Worm (Caenorhabditis elegans) whole organism, L4 larva: Measurements from ENCODE around the gene Y110A2AL.9.
"Not testable (repeated sequence)": the region's sequence is repeated elsewhere in the genome, so short reads cannot be mapped to it uniquely, and the experiment has no call there.

Experiments used
- F10B5.3 ChIP-seq: sonication (generic microtip); optimal IDR thresholded peaks from 2 replicates; lab custom pipeline; 2016; ENCODE audit warnings: mild to moderate bottlenecking, missing genetic modification characterization, missing compliant biosample characterization
- F44E2.7 ChIP-seq: fragments of 200-800 bp; sonication (Bioruptor generic); IDR thresholded peaks from 2 replicates; pipeline ENCODE4 v2.1.2; 2022; ENCODE audit warnings: missing genetic modification characterization, missing compliant biosample characterization
- T20F7.1 ChIP-seq: fragments of 200-800 bp; sonication (Bioruptor generic); optimal IDR thresholded peaks from 2 replicates; lab custom pipeline; 2018; ENCODE audit warnings: mild to moderate bottlenecking, missing genetic modification characterization, missing compliant biosample characterization
- Y105C5A.15 ChIP-seq: fragments of 200-800 bp; sonication (Bioruptor generic); IDR thresholded peaks from 2 replicates; pipeline ENCODE4 v1.3.6; 2022; ENCODE audit warnings: missing genetic modification characterization, missing compliant biosample characterization
- ZK546.5 ChIP-seq, 2 experiments: sonication (generic microtip); optimal IDR thresholded peaks; 2 replicates each; lab custom pipeline; 2017; ENCODE audit warnings: missing biosample characterization in 2 of 2, missing genetic modification characterization in 2 of 2
- aha-1 ChIP-seq: fragments of 150-350 bp; peaks from one replicate; lab custom pipeline; 2014; ENCODE audit warnings: missing biosample characterization, missing genetic modification characterization
- ama-1 ChIP-seq: fragments of 150-350 bp; optimal IDR thresholded peaks from 2 replicates; lab custom pipeline; 2014; ENCODE audit warnings: inconsistent platforms, mixed read lengths
- attf-4 ChIP-seq: sonication (generic microtip); optimal IDR thresholded peaks from 3 replicates; lab custom pipeline; 2017; ENCODE audit warnings: missing biosample characterization, missing genetic modification characterization
- ceh-28 ChIP-seq: fragments of 150-350 bp; optimal IDR thresholded peaks from 2 replicates; lab custom pipeline; 2014; ENCODE audit warnings: missing biosample characterization, missing genetic modification reagents, missing genetic modification characterization
- ceh-62 ChIP-seq: sonication (generic microtip); optimal IDR thresholded peaks from 2 replicates; lab custom pipeline; 2017; ENCODE audit warnings: missing biosample characterization, missing genetic modification characterization
- ces-1 ChIP-seq: fragments of 150-350 bp; sonication (generic microtip); optimal IDR thresholded peaks from 4 replicates; lab custom pipeline; 2014; ENCODE audit warnings: missing biosample characterization, missing genetic modification reagents, missing genetic modification characterization
- cey-2 ChIP-seq: sonication (generic microtip); optimal IDR thresholded peaks from 3 replicates; lab custom pipeline; 2017; ENCODE audit warnings: missing genetic modification characterization, mild to moderate bottlenecking, missing compliant biosample characterization, antibody characterized with exemption, borderline replicate concordance; ENCODE audit not compliant: insufficient read depth
- daf-16 ChIP-seq, 3 experiments: sonication (generic microtip); optimal IDR thresholded peaks; 2 replicates each; lab custom pipeline; 2016 to 2017; ENCODE audit warnings: missing genetic modification characterization in 3 of 3, missing genetic modification reagents in 3 of 3, mild to moderate bottlenecking in 2 of 3, missing compliant biosample characterization in 2 of 3, missing biosample characterization in 1 of 3, moderate library complexity in 1 of 3
- dmd-6 ChIP-seq: fragments of 200-800 bp; sonication (Bioruptor generic); IDR thresholded peaks from 2 replicates; pipeline ENCODE4 v1.3.6; 2022; ENCODE audit warnings: missing genetic modification reagents, missing genetic modification characterization, missing compliant biosample characterization
- dmd-9 ChIP-seq: fragments of 200-800 bp; sonication (Bioruptor generic); IDR thresholded peaks from 2 replicates; pipeline ENCODE4 v1.3.6; 2022; ENCODE audit warnings: missing genetic modification reagents, missing genetic modification characterization, missing compliant biosample characterization
- duxl-1 ChIP-seq: sonication (generic microtip); optimal IDR thresholded peaks from 2 replicates; lab custom pipeline; 2016; ENCODE audit warnings: mild to moderate bottlenecking, missing genetic modification characterization, moderate library complexity, missing compliant biosample characterization; ENCODE audit not compliant: poor library complexity
- egl-27 ChIP-seq: sonication (generic microtip); optimal IDR thresholded peaks from 3 replicates; lab custom pipeline; 2017; ENCODE audit warnings: missing biosample characterization, missing genetic modification reagents, missing genetic modification characterization
- fkh-10 ChIP-seq: fragments of 150-350 bp; optimal IDR thresholded peaks from 2 replicates; lab custom pipeline; 2014; ENCODE audit warnings: missing biosample characterization, missing genetic modification reagents, missing genetic modification characterization
- gei-8 ChIP-seq: fragments of 200-800 bp; sonication (Bioruptor generic); optimal IDR thresholded peaks from 2 replicates; lab custom pipeline; 2018; ENCODE audit warnings: mild to moderate bottlenecking, missing genetic modification characterization, missing compliant biosample characterization
- hif-1 ChIP-seq, 2 experiments: sonication (generic microtip); optimal IDR thresholded peaks; 2 replicates each; lab custom pipeline; 2016 to 2017; ENCODE audit warnings: missing compliant biosample characterization in 2 of 2, missing genetic modification characterization in 2 of 2, missing genetic modification reagents in 2 of 2, missing genotype in 2 of 2, mild to moderate bottlenecking in 1 of 2
- hlh-11 ChIP-seq: fragments of 200-800 bp; sonication (Bioruptor generic); optimal IDR thresholded peaks from 2 replicates; lab custom pipeline; 2018; ENCODE audit warnings: mild to moderate bottlenecking, missing genetic modification characterization, missing compliant biosample characterization
- hlh-30 ChIP-seq: sonication (generic microtip); optimal IDR thresholded peaks from 2 replicates; lab custom pipeline; 2017; ENCODE audit warnings: antibody characterized with exemption, mild to moderate bottlenecking, missing genetic modification characterization, missing compliant biosample characterization; ENCODE audit not compliant: insufficient read depth
- jun-1 ChIP-seq: fragments of 150-350 bp; optimal IDR thresholded peaks from 2 replicates; lab custom pipeline; 2014; ENCODE audit warnings: missing biosample characterization, missing genetic modification reagents, missing genetic modification characterization
- lin-1 ChIP-seq: fragments of 200-800 bp; sonication (Bioruptor generic); IDR thresholded peaks from 2 replicates; pipeline ENCODE4 v1.3.6; 2022; ENCODE audit warnings: missing genetic modification reagents, missing genetic modification characterization, missing compliant biosample characterization
- lin-13 ChIP-seq: fragments of 150-350 bp; optimal IDR thresholded peaks from 2 replicates; lab custom pipeline; 2014; ENCODE audit warnings: missing biosample characterization, missing genetic modification reagents, missing genetic modification characterization
- lin-29 ChIP-seq: fragments of 200-800 bp; sonication (Bioruptor generic); IDR thresholded peaks from 2 replicates; pipeline ENCODE4 v1.3.6; 2022; ENCODE audit warnings: missing genetic modification reagents, missing genetic modification characterization, missing compliant biosample characterization
- lin-38 ChIP-seq: fragments of 200-800 bp; sonication (Bioruptor generic); IDR thresholded peaks from 2 replicates; pipeline ENCODE4 v1.3.6; 2022; ENCODE audit warnings: missing genetic modification reagents, missing genetic modification characterization, missing compliant biosample characterization
- madf-9 ChIP-seq: fragments of 200-800 bp; sonication (Bioruptor generic); conservative IDR thresholded peaks from 2 replicates; pipeline ENCODE4 v1.3.6; 2022; ENCODE audit warnings: missing genetic modification reagents, missing genetic modification characterization, missing compliant biosample characterization
- mdt-29 ChIP-seq: fragments of 200-800 bp; sonication (Bioruptor generic); IDR thresholded peaks from 2 replicates; pipeline ENCODE4 v1.3.6; 2022; ENCODE audit warnings: missing genetic modification reagents, missing genetic modification characterization, missing compliant biosample characterization
- mes-2 ChIP-seq: sonication (generic microtip); optimal IDR thresholded peaks from 2 replicates; lab custom pipeline; 2016; ENCODE audit warnings: missing genotype, mild to moderate bottlenecking, missing genetic modification characterization, missing compliant biosample characterization; ENCODE audit not compliant: poor library complexity, severe bottlenecking
- nhr-10 ChIP-seq: fragments of 150-350 bp; optimal IDR thresholded peaks from 2 replicates; lab custom pipeline; 2014; ENCODE audit warnings: missing biosample characterization, missing genetic modification characterization
- nhr-11 ChIP-seq: fragments of 150-350 bp; optimal IDR thresholded peaks from 2 replicates; lab custom pipeline; 2014; ENCODE audit warnings: missing biosample characterization, missing genetic modification characterization
- nhr-28 ChIP-seq: fragments of 150-350 bp; optimal IDR thresholded peaks from 2 replicates; lab custom pipeline; 2014; ENCODE audit warnings: missing biosample characterization, missing genetic modification characterization
- nhr-48 ChIP-seq: sonication (generic microtip); optimal IDR thresholded peaks from 2 replicates; lab custom pipeline; 2016; ENCODE audit warnings: mild to moderate bottlenecking, missing genetic modification characterization, missing compliant biosample characterization
- nhr-6 ChIP-seq: fragments of 150-350 bp; optimal IDR thresholded peaks from 2 replicates; lab custom pipeline; 2014; ENCODE audit warnings: missing biosample characterization, missing genetic modification characterization
- nhr-76 ChIP-seq: fragments of 150-350 bp; optimal IDR thresholded peaks from 2 replicates; lab custom pipeline; 2014; ENCODE audit warnings: missing biosample characterization, missing genetic modification characterization
- php-3 ChIP-seq: fragments of 200-800 bp; sonication (Bioruptor generic); IDR thresholded peaks from 2 replicates; pipeline ENCODE4 v1.3.6; 2022; ENCODE audit warnings: missing genetic modification reagents, missing genetic modification characterization, missing compliant biosample characterization
- pqm-1 ChIP-seq: sonication (generic microtip); optimal IDR thresholded peaks from 2 replicates; lab custom pipeline; 2017; ENCODE audit warnings: missing biosample characterization, missing genetic modification characterization
- rbr-2 ChIP-seq: sonication (generic microtip); optimal IDR thresholded peaks from 2 replicates; lab custom pipeline; 2016; ENCODE audit warnings: missing genotype, missing genetic modification characterization, missing compliant biosample characterization
- sdz-12 ChIP-seq: fragments of 200-800 bp; sonication (Bioruptor generic); optimal IDR thresholded peaks from 2 replicates; lab custom pipeline; 2018; ENCODE audit warnings: mild to moderate bottlenecking, missing genetic modification characterization, missing compliant biosample characterization
- snpc-1.2 ChIP-seq: fragments of 200-800 bp; sonication (Bioruptor generic); IDR thresholded peaks from 2 replicates; pipeline ENCODE4 v1.3.6; 2022; ENCODE audit warnings: missing genetic modification reagents, missing genetic modification characterization, missing compliant biosample characterization
- spr-1 ChIP-seq: sonication (generic microtip); optimal IDR thresholded peaks from 2 replicates; lab custom pipeline; 2016; ENCODE audit warnings: mild to moderate bottlenecking, missing genetic modification characterization, missing compliant biosample characterization
- unc-130 ChIP-seq: sonication (generic microtip); optimal IDR thresholded peaks from 2 replicates; lab custom pipeline; 2016; ENCODE audit warnings: missing genetic modification reagents, missing genetic modification characterization, missing compliant biosample characterization
- unc-39 ChIP-seq: sonication (generic microtip); optimal IDR thresholded peaks from 2 replicates; lab custom pipeline; 2017; ENCODE audit warnings: missing biosample characterization, missing genetic modification characterization
- zip-11 ChIP-seq: fragments of 200-800 bp; sonication (Bioruptor generic); IDR thresholded peaks from 2 replicates; pipeline ENCODE4 v1.3.6; 2022; ENCODE audit warnings: missing genetic modification characterization, missing compliant biosample characterization
- ztf-7 ChIP-seq: fragments of 150-350 bp; optimal IDR thresholded peaks from 2 replicates; lab custom pipeline; 2014; ENCODE audit warnings: missing biosample characterization, missing genetic modification characterization

Y110A2AL.9 gene

ce11 chrII:2839004-2839403, 27.4 kb downstream of the Y110A2AL.9 start, which contains the start of gene Y110A2AL.4:
Gene Y110A2AL.4, plus strand, starts transcription at chrII:2839304.
- TF ChIP-seq jun-1 (tag; lab: Kevin White, UChicago); lin-29 (GFP tag; lab: Robert Waterston, UW); gei-8 (GFP tag; lab: Kevin White, UChicago): not testable (repeated sequence)

ce11 chrII:2836853-2837252, 29.6 kb downstream of the Y110A2AL.9 start, which contains the start of gene K12H6.7:
Gene K12H6.7, minus strand, starts transcription at chrII:2836953.
- TF ChIP-seq rbr-2 (no peak), fkh-10 (GFP tag; lab: Kevin White, UChicago) (no peak), daf-16 (GFP tag; optimal IDR thresholded peaks at IDR 0.05; lab: Kevin White, UChicago) (no peak), daf-16 (tag; optimal IDR thresholded peaks at IDR 0.05; lab: Kevin White, UChicago) (no peak), ama-1 (lab: Kevin White, UChicago) (no peak), snpc-1.2 (GFP tag; lab: Robert Waterston, UW) (no peak), F10B5.3 (no peak), aha-1 (tag; lab: Kevin White, UChicago) (no peak), ceh-28 (tag; lab: Kevin White, UChicago) (no peak), sdz-12 (GFP tag; lab: Kevin White, UChicago) (no peak), nhr-76 (tag; lab: Kevin White, UChicago) (no peak), ZK546.5 (tag; optimal IDR thresholded peaks at IDR 0.05; lab: Kevin White, UChicago) (no peak), duxl-1 (tag; lab: Kevin White, UChicago) (no peak), mdt-29 (GFP tag; lab: Robert Waterston, UW) (no peak), attf-4 (no peak), Y105C5A.15 (GFP tag; lab: Robert Waterston, UW) (no peak), dmd-9 (GFP tag; lab: Robert Waterston, UW) (no peak), zip-11 (GFP tag; lab: Robert Waterston, UW) (no peak)
- TF ChIP-seq, all 104 proteins: peak for 0

DNA sequence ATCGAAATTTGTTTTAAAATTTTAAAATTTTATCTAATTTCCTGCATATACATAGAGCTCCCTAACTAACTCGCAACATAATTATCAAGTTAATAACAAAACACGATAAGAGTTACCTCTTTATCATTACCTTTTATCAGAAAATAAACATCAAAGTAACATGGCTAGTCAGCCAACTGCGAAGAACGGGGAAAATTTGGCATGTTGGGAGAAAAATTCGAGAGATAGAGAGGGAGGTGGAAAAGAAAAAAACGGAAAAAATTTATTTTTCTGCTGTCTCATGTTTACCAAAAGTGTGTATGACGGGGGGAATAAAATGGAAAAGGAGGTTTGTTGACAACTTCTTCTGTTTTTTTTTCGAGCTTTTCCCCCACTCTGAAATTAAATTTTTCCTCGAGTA, 32.3 kb downstream of the Y110A2AL.9 start:
- peak; percentile 76 for TF ChIP-seq nhr-28 (tag; lab: Kevin White, UChicago)
- TF ChIP-seq hlh-30 (tag; lab: Kevin White, UChicago) = no peak
- TF ChIP-seq hif-1 (tag; optimal IDR thresholded peaks at IDR 0.05; lab: Kevin White, UChicago) = no peak
- TF ChIP-seq dmd-9 (GFP tag; lab: Robert Waterston, UW) = no peak
- TF ChIP-seq hlh-11 (tag; lab: Kevin White, UChicago) = peak; percentile 81
- TF ChIP-seq nhr-6 (tag; lab: Kevin White, UChicago) = no peak
- no peak for TF ChIP-seq ces-1 (GFP tag; lab: Kevin White, UChicago)
- TF ChIP-seq nhr-11 = peak; percentile 44
- TF ChIP-seq F10B5.3 = no peak
- peak; percentile 61; the same call in 1 of the 2 replicates for TF ChIP-seq lin-1
- no peak for TF ChIP-seq ceh-62 (tag; lab: Kevin White, UChicago)
- no peak for TF ChIP-seq cey-2 (tag; lab: Kevin White, UChicago)
- TF ChIP-seq nhr-48 = no peak
- TF ChIP-seq unc-39 (tag; lab: Kevin White, UChicago) = no peak
- no peak for TF ChIP-seq nhr-10 (tag; lab: Kevin White, UChicago)
- TF ChIP-seq spr-1 (tag; lab: Kevin White, UChicago) = no peak
- TF ChIP-seq lin-13 (GFP tag; lab: Kevin White, UChicago) = no peak
- no peak for TF ChIP-seq php-3
- TF ChIP-seq sdz-12 (GFP tag; lab: Kevin White, UChicago) = no peak
- TF ChIP-seq ztf-7 (tag; lab: Kevin White, UChicago) = no peak
- TF ChIP-seq mdt-29 (GFP tag; lab: Robert Waterston, UW) = no peak
- peak; percentile 44 for TF ChIP-seq dmd-6 (GFP tag; lab: Robert Waterston, UW)
- no peak for TF ChIP-seq Y105C5A.15 (GFP tag; lab: Robert Waterston, UW)
- no peak for TF ChIP-seq egl-27 (tag; lab: Kevin White, UChicago)
- TF ChIP-seq lin-29 (GFP tag; lab: Robert Waterston, UW) = no peak
- no peak for TF ChIP-seq daf-16 (GFP tag; optimal IDR thresholded peaks at IDR 0.05; lab: Kevin White, UChicago)
- TF ChIP-seq daf-16 (tag; optimal IDR thresholded peaks at IDR 0.05; lab: Kevin White, UChicago) = peak; percentile 99
- no peak for TF ChIP-seq gei-8 (GFP tag; lab: Kevin White, UChicago)
- no peak for TF ChIP-seq lin-38 (GFP tag; lab: Robert Waterston, UW)
- no peak for TF ChIP-seq madf-9 (GFP tag; lab: Robert Waterston, UW)
- TF ChIP-seq unc-130 (GFP tag; lab: Kevin White, UChicago) = no peak
- TF ChIP-seq jun-1 (tag; lab: Kevin White, UChicago) = no peak
- no peak for TF ChIP-seq T20F7.1 (GFP tag; lab: Kevin White, UChicago)
- TF ChIP-seq pqm-1 (tag; lab: Kevin White, UChicago) = peak; percentile 7
- TF ChIP-seq mes-2 (tag; lab: Kevin White, UChicago) = peak; percentile 38
- no peak for TF ChIP-seq F44E2.7 (GFP tag; lab: Robert Waterston, UW)
